Worm (Caenorhabditis elegans): ENCODE results near the gene ZK994.6.

ZK994.6 gene

DNA sequence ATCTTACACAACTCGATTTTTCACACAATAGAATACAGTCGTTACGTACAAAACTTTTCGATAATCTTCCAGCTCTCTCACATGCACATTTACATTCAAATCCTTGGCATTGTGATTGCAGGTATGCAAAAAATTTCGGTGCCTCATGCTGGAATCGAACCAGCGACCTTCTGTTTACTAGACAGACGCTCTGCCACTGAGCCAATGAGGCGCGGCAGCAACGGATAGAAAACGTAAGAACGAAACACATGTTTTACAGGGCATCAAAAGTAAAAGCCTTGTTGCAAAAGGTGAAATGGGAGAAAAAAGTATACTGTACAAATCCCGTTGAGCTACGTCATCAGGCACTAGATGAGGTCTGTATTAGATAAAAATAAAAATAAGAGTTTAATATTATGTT lies 11.3 kb downstream of the ZK994.6 start (continued):
- TF ChIP-seq php-3 (GFP tag; IDR thresholded peaks at IDR 0.05): peak; percentile 56; the same call in 1 of the 2 replicates
- peak; percentile 27; the same call in 1 of the 2 replicates for TF ChIP-seq Y48G9A.11 (GFP tag; IDR thresholded peaks at IDR 0.05)

- TF ChIP-seq lin-38 (GFP tag; IDR thresholded peaks at IDR 0.05) (peak; percentile 48), nhr-77 (tag; optimal IDR thresholded peaks at IDR 0.05) (no peak), lin-39 (tag; optimal IDR thresholded peaks at IDR 0.05) (no peak), mdl-1 (tag; optimal IDR thresholded peaks at IDR 0.05) (no peak), D1046.2 (GFP tag; IDR thresholded peaks at IDR 0.05) (0 out of 2 replicates have a peak, but pooled peaks have one; percentile 55), zfp-2 (tag; optimal IDR thresholded peaks at IDR 0.05) (no peak), mdt-29 (GFP tag; IDR thresholded peaks at IDR 0.05) (peak; percentile 20; the same call in 1 of the 2 replicates), duxl-1 (tag; optimal IDR thresholded peaks at IDR 0.05; ENCODE audit: poor library complexity) (no peak), nhr-41 (GFP tag; IDR thresholded peaks at IDR 0.05) (0 out of 2 replicates have a peak, but pooled peaks have one; percentile 45), egl-43 (GFP tag; IDR thresholded peaks at IDR 0.05) (peak; percentile 63; the same call in 1 of the 2 replicates), pha-4 (GFP tag; IDR thresholded peaks at IDR 0.05) (peak; percentile 34; the same call in 1 of the 2 replicates), pha-4 (tag; optimal IDR thresholded peaks at IDR 0.05) (no peak), F26F4.8 (GFP tag; conservative IDR thresholded peaks at IDR 0.05) (peak; percentile 72; the same call in 1 of the 2 replicates), zag-1 (tag; optimal IDR thresholded peaks at IDR 0.05) (no peak), vab-7 (GFP tag; IDR thresholded peaks at IDR 0.05) (peak; percentile 64), ZK546.5 (tag; optimal IDR thresholded peaks at IDR 0.05) (no peak), ceh-28 (tag; optimal IDR thresholded peaks at IDR 0.05) (no peak), arid-1 (GFP tag; conservative IDR thresholded peaks at IDR 0.05) (0 out of 2 replicates have a peak, but pooled peaks have one; percentile 28), madf-5 (GFP tag; IDR thresholded peaks at IDR 0.05) (peak in 1 of 2 experiments; percentile 28; a peak in 1 of 4 replicates), set-16 (GFP tag; IDR thresholded peaks at IDR 0.05) (no peak), lin-15B (tag; optimal IDR thresholded peaks at IDR 0.05) (no peak), lin-1 (GFP tag; IDR thresholded peaks at IDR 0.05) (no peak), snpc-1.2 (GFP tag; IDR thresholded peaks at IDR 0.05) (peak; percentile 35; the same call in 1 of the 2 replicates), ZK337.2 (GFP tag; IDR thresholded peaks at IDR 0.05) (no peak), dmd-8 (GFP tag; IDR thresholded peaks at IDR 0.05) (0 out of 2 replicates have a peak, but pooled peaks have one; percentile 58), skn-1 (tag; optimal IDR thresholded peaks at IDR 0.05) (no peak), daf-19 (GFP tag; conservative IDR thresholded peaks at IDR 0.05) (0 out of 2 replicates have a peak, but pooled peaks have one; percentile 57), lim-7 (GFP tag; IDR thresholded peaks at IDR 0.05) (peak; percentile 75), gei-8 (GFP tag; optimal IDR thresholded peaks at IDR 0.05) (no peak), mxl-3 (GFP tag; optimal IDR thresholded peaks at IDR 0.05) (no peak), T26A8.4 (GFP tag; IDR thresholded peaks at IDR 0.05) (no peak), pqm-1 (tag; optimal IDR thresholded peaks at IDR 0.05) (no peak)
Observed at ce11 chrV:8495106-8495505, 12.1 kb downstream of the ZK994.6 start.

DNA sequence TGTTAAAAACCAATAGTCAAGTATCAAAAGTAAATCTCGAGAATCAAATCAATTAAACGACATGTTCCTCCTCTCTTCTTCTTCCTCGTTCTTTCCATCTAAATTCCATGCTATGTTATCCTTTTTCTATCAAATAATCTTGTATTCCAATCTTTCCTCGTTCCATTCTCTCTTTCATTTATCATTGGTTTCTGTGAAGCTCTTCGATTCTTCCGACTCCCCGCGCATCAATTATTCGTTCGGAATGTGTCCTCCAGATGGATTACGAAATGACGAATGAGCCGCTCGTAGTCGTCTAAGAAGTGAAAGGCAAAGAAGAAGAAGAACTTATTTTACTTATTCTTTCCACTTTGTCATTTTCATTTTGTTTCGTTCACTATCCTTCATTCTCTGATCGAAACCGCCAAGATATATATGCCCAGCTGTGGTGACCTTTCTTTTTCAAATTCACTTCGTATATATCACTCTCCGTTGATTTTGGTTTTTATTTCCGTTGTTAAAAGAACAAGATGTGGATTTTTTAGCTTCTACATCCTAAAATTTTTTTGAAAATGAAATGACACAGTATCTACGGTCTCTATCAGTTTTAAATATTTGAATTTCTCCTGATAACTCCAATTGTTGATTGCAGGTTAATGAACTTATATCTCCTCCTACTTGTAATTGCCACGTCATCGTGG lies 12.8 kb downstream of the ZK994.6 start, which contains the start of gene pxn-1:
Gene pxn-1 (plus strand): TSS at position 630 of the 680 bp plus-strand sequence.
- TF ChIP-seq unc-62 (GFP tag; optimal IDR thresholded peaks at IDR 0.05 in 1 of 2) (peak in 1 of 2 experiments; percentile 77), unc-62 (tag; optimal IDR thresholded peaks at IDR 0.05) (no peak), daf-19 (GFP tag; conservative IDR thresholded peaks at IDR 0.05) (no peak)

DNA sequence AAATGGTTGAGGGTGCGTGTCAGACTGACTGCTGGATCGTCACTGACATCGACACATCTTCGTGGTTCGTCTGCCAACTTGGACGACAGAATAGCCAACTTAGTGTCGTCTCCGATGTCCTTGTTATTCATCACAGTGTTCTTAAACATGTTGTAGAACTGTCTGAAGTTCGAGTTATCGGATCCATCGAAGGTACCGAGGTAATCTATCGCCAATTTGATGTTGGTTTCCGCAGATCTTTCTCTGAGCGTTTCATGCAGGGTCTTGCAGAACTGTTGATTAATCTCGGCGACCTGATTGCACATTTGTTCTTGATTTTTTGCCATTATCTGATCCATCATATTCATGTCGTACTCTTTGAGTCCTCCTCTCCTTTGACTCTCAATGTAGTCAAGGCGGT lies 25.9 kb downstream of the ZK994.6 start:
- TF ChIP-seq dve-1 (tag; optimal IDR thresholded peaks at IDR 0.05; ENCODE audit: insufficient read depth) (no peak), hmg-1.1 (GFP tag; IDR thresholded peaks at IDR 0.05) (no peak), lin-29 (GFP tag; IDR thresholded peaks at IDR 0.05) (no peak), unc-62 (GFP tag; optimal IDR thresholded peaks at IDR 0.05 in 1 of 2) (peak in 1 of 2 experiments; percentile 92), unc-62 (tag; optimal IDR thresholded peaks at IDR 0.05) (no peak), lin-38 (GFP tag; IDR thresholded peaks at IDR 0.05) (no peak)
